Worm (Caenorhabditis elegans): ENCODE measurements around the gene cgt-3.

DNA sequence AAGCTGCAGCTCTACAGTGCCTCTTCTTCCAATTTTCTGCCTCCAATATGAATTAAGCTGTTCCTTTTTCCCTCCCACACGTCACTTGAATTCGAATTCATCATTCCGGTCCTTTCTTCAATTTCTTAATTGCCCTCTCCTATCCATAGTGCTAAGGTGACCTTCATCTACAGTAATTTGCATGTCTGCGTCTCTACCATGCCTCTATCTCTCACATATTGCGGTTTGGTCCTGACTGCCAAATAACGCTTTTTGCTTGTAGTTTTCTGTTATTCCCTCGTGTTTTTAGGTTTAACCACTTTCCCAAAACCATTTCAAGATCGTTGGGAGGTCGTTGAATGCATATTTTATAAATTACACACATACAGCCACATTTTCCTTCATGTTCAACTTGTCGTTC is 30.4 kb upstream of the cgt-3 start:
- TF ChIP-seq ceh-91 (GFP tag; IDR thresholded peaks at IDR 0.05) (no peak), snpc-1.1 (tag; optimal IDR thresholded peaks at IDR 0.05; ENCODE audit: insufficient read depth) (no peak), sea-2 (GFP tag; IDR thresholded peaks at IDR 0.05) (no peak), Y53G8AR.9 (GFP tag; conservative IDR thresholded peaks at IDR 0.05) (no peak), Y56A3A.18 (GFP tag; IDR thresholded peaks at IDR 0.05) (no peak), chd-7 (tag; optimal IDR thresholded peaks at IDR 0.05) (no peak), attf-3 (GFP tag; conservative IDR thresholded peaks at IDR 0.05) (no peak), zim-3 (tag; optimal IDR thresholded peaks at IDR 0.05) (no peak), F37B4.10 (GFP tag; IDR thresholded peaks at IDR 0.05) (no peak), attf-5 (GFP tag; optimal IDR thresholded peaks at IDR 0.05) (no peak), ama-1 (optimal IDR thresholded peaks at IDR 0.05) (no peak), ama-1 (GFP tag; optimal IDR thresholded peaks at IDR 0.05) (no peak), lsy-27 (tag; optimal IDR thresholded peaks at IDR 0.05; ENCODE audit: borderline replicate concordance, insufficient read depth) (no peak)
